Fruit fly (Drosophila melanogaster) whole organism, wandering third instar larva: ENCODE results near the gene SLC22A.

Experiments
- Abd-B ChIP-seq: fragments of >200 bp; optimal IDR thresholded peaks from 2 replicates; lab custom pipeline; 2017; ENCODE audit warnings: missing biosample characterization, missing genetic modification characterization
- CG32264 ChIP-seq: fragments of 200-800 bp; sonication (Bioruptor generic); optimal IDR thresholded peaks from 2 replicates; lab custom pipeline; 2016; ENCODE audit warnings: missing biosample characterization, missing genetic modification characterization
- CG9705 ChIP-seq: fragments of 200-800 bp; sonication (Bioruptor generic); optimal IDR thresholded peaks from 2 replicates; lab custom pipeline; 2018; ENCODE audit warnings: missing biosample characterization, mild to moderate bottlenecking, missing genetic modification characterization
- CrebA ChIP-seq: fragments of 200-800 bp; sonication (Bioruptor generic); optimal IDR thresholded peaks from 2 replicates; lab custom pipeline; 2016; ENCODE audit warnings: missing biosample characterization, mild to moderate bottlenecking, missing genetic modification characterization, borderline replicate concordance
- GATAd ChIP-seq: sonication (Bioruptor generic); optimal IDR thresholded peaks from 2 replicates; lab custom pipeline; 2016; ENCODE audit warnings: missing biosample characterization, missing genetic modification characterization
- HLH106 ChIP-seq: fragments of 200-800 bp; optimal IDR thresholded peaks from 3 replicates; lab custom pipeline; 2019; ENCODE audit warnings: missing biosample characterization, mild to moderate bottlenecking, missing genetic modification characterization, moderate library complexity
- Hr78 ChIP-seq: fragments of >200 bp; optimal IDR thresholded peaks from 2 replicates; lab custom pipeline; 2017; ENCODE audit warnings: missing biosample characterization, missing genetic modification characterization
- Hr83 ChIP-seq: fragments of 200-300 bp; sonication (Bioruptor generic); optimal IDR thresholded peaks from 2 replicates; lab custom pipeline; 2016; ENCODE audit warnings: missing biosample characterization, mild to moderate bottlenecking, missing genetic modification characterization, moderate library complexity; ENCODE audit not compliant: poor library complexity, severe bottlenecking
- Jra ChIP-seq: sonication (Bioruptor generic); optimal IDR thresholded peaks from 2 replicates; lab custom pipeline; 2016; ENCODE audit warnings: missing biosample characterization, missing genetic modification characterization
- Mio ChIP-seq: sonication (Bioruptor generic); optimal IDR thresholded peaks from 2 replicates; lab custom pipeline; 2016; ENCODE audit warnings: missing biosample characterization, missing genetic modification characterization
- Myc ChIP-seq: fragments of >200 bp; optimal IDR thresholded peaks from 2 replicates; lab custom pipeline; 2017
- N ChIP-seq: fragments of >200 bp; optimal IDR thresholded peaks from 2 replicates; lab custom pipeline; 2018; ENCODE audit warnings: missing biosample characterization, missing external identifiers, missing genetic modification characterization
- OdsH ChIP-seq: fragments of 200-800 bp; sonication (Bioruptor generic); optimal IDR thresholded peaks from 2 replicates; lab custom pipeline; 2016; ENCODE audit warnings: missing biosample characterization, mild to moderate bottlenecking, missing genetic modification characterization
- Rel ChIP-seq, 2 experiments: fragments of 200-800 bp; sonication (Bioruptor generic) in 1 of 2; optimal IDR thresholded peaks; 2 replicates in 1 of 2; 3 replicates in 1 of 2; lab custom pipeline; 2016 to 2019; ENCODE audit warnings: mild to moderate bottlenecking in 2 of 2, missing biosample characterization in 2 of 2, missing genetic modification characterization in 2 of 2, moderate library complexity in 1 of 2
- Vsx2 ChIP-seq: fragments of 200-300, 225-300 bp; sonication (Bioruptor generic); optimal IDR thresholded peaks from 2 replicates; lab custom pipeline; 2018; ENCODE audit warnings: missing biosample characterization, missing genetic modification characterization; ENCODE audit not compliant: partially characterized antibody
- dl ChIP-seq, 2 experiments: fragments of 175-275, 200-275 bp in 1 of 2; fragments of 200-275 bp in 1 of 2; sonication (Bioruptor generic); optimal IDR thresholded peaks; lab custom pipeline; 2018; ENCODE audit warnings: mild to moderate bottlenecking in 2 of 2, missing biosample characterization in 2 of 2, missing genetic modification characterization in 2 of 2, moderate library complexity in 2 of 2; ENCODE audit not compliant: partially characterized antibody in 2 of 2, insufficient read depth in 1 of 2
- dmrt93B ChIP-seq: fragments of 200-800 bp; sonication (Bioruptor generic); optimal IDR thresholded peaks from 2 replicates; lab custom pipeline; 2018; ENCODE audit warnings: missing biosample characterization, mild to moderate bottlenecking, missing genetic modification characterization
- dsf ChIP-seq: sonication (Bioruptor generic); optimal IDR thresholded peaks from 2 replicates; lab custom pipeline; 2016; ENCODE audit warnings: missing biosample characterization, missing genetic modification characterization, borderline replicate concordance
- foxo ChIP-seq, 2 experiments: fragments of 200-800 bp; sonication (Bioruptor generic); optimal IDR thresholded peaks; 2 replicates in 1 of 2; 3 replicates in 1 of 2; lab custom pipeline; 2016 to 2017; ENCODE audit warnings: missing biosample characterization in 2 of 2, missing genetic modification characterization in 2 of 2
- fru ChIP-seq: fragments of 200-800 bp; sonication (Bioruptor generic); optimal IDR thresholded peaks from 3 replicates; lab custom pipeline; 2016; ENCODE audit warnings: missing biosample characterization, mild to moderate bottlenecking, missing genetic modification characterization
- h ChIP-seq: fragments of 200-800 bp; sonication (Bioruptor generic); optimal IDR thresholded peaks from 3 replicates; lab custom pipeline; 2016; ENCODE audit warnings: missing biosample characterization, mild to moderate bottlenecking, missing genetic modification characterization
- lola ChIP-seq: fragments of >200 bp; optimal IDR thresholded peaks from 2 replicates; lab custom pipeline; 2017; ENCODE audit warnings: missing biosample characterization, missing genetic modification characterization
- psq ChIP-seq: fragments of 200-800 bp; sonication (Bioruptor generic); optimal IDR thresholded peaks from 3 replicates; lab custom pipeline; 2017; ENCODE audit warnings: missing biosample characterization, mild to moderate bottlenecking, missing genetic modification characterization, moderate library complexity
- rgr ChIP-seq: fragments of 200-800 bp; sonication (Bioruptor generic); optimal IDR thresholded peaks from 3 replicates; lab custom pipeline; 2016; ENCODE audit warnings: missing biosample characterization, mild to moderate bottlenecking, missing genetic modification characterization
- sv ChIP-seq: fragments of 200-800 bp; sonication (Bioruptor generic); optimal IDR thresholded peaks from 3 replicates; lab custom pipeline; 2016; ENCODE audit warnings: missing biosample characterization, missing genetic modification characterization
- tai ChIP-seq: sonication (Bioruptor generic); optimal IDR thresholded peaks from 2 replicates; lab custom pipeline; 2016; ENCODE audit warnings: missing biosample characterization, missing genetic modification characterization
- usp ChIP-seq: fragments of >200 bp; optimal IDR thresholded peaks from 2 replicates; lab custom pipeline; 2017; ENCODE audit warnings: missing biosample characterization, missing genetic modification characterization
- woc ChIP-seq: sonication (Bioruptor generic); optimal IDR thresholded peaks from 2 replicates; lab custom pipeline; 2016; ENCODE audit warnings: missing biosample characterization, mild to moderate bottlenecking, missing genetic modification characterization

The SLC22A gene

DNA sequence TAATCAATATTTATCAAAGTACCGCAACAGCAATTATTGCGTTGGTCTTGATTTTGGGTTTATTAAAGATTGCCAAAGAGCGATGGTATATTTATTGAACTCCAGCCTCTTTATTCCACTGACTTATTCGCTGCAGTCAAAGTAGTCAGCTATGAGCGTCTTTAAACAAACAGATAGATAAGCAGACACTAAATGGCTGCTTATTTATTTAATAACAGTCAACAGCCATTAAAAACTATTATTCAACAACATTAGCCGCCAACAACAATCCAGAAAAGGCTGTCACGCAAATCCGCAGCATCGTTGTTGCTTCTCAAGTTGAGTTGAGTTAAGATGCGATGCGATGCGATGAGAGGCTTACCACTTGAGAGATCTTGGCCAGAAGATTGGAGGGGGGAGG, 25.6 kb upstream of the SLC22A start:
- TF ChIP-seq Jra (GFP tag; lab: Kevin White, UChicago) (no peak), Vsx2 (no peak), sv (no peak), HLH106 (no peak), rgr (GFP tag; lab: Kevin White, UChicago) (no peak), dsf (GFP tag; lab: Kevin White, UChicago) (no peak), Abd-B (GFP tag; lab: Kevin White, UChicago) (no peak), CrebA (GFP tag; lab: Kevin White, UChicago) (no peak), OdsH (GFP tag; lab: Kevin White, UChicago) (no peak)

- TF ChIP-seq woc, result no peak
- TF ChIP-seq tai, result no peak
- TF ChIP-seq dl (GFP tag; optimal IDR thresholded peaks at IDR 0.05; lab: Kevin White, UChicago; ENCODE audit: insufficient read depth in 1 of 2, partially characterized antibody in 2 of 2), result no peak
- TF ChIP-seq Rel (GFP tag; optimal IDR thresholded peaks at IDR 0.05; lab: Kevin White, UChicago), result no peak
- TF ChIP-seq Rel (tag; optimal IDR thresholded peaks at IDR 0.05; lab: Kevin White, UChicago), result no peak
- no peak for TF ChIP-seq fru (GFP tag; lab: Kevin White, UChicago)
These were observed 15.9 kb upstream of the SLC22A start for dm6 chr3L:21918605-21919004.

- TF ChIP-seq Myc (lab: Kevin White, UChicago) (peak; percentile 28), N (peak; percentile 23), Mio (GFP tag; lab: Kevin White, UChicago) (no peak), Rel (GFP tag; optimal IDR thresholded peaks at IDR 0.05; lab: Kevin White, UChicago) (no peak), Rel (tag; optimal IDR thresholded peaks at IDR 0.05; lab: Kevin White, UChicago) (peak; percentile 65)
These were observed 4.3 kb upstream of the SLC22A start for dm6 chr3L:21930179-21930578.

dm6 chr3L:21936152-21936551, 1.6 kb downstream of the SLC22A start:
- TF ChIP-seq Rel (GFP tag; optimal IDR thresholded peaks at IDR 0.05; lab: Kevin White, UChicago) (no peak), Rel (tag; optimal IDR thresholded peaks at IDR 0.05; lab: Kevin White, UChicago) (no peak), foxo (GFP tag; optimal IDR thresholded peaks at IDR 0.05; lab: Kevin White, UChicago) (no peak), CrebA (GFP tag; lab: Kevin White, UChicago) (no peak), CG32264 (no peak), dl (GFP tag; optimal IDR thresholded peaks at IDR 0.05; lab: Kevin White, UChicago; ENCODE audit: insufficient read depth in 1 of 2, partially characterized antibody in 2 of 2) (no peak), HLH106 (no peak)

dm6 chr3L:21941615-21942259, 7.2 kb downstream of the SLC22A start, which contains the start of the genes PolH and CG14562:
TSS of gene PolH (minus strand) at chr3L:21941812.
TSS of gene CG14562 (plus strand) at chr3L:21942221.
- TF ChIP-seq dmrt93B (GFP tag; lab: Kevin White, UChicago), result no peak
- no peak for TF ChIP-seq Myc (lab: Kevin White, UChicago)
- no peak for TF ChIP-seq h (GFP tag; lab: Kevin White, UChicago)
- no peak for TF ChIP-seq lola
- TF ChIP-seq tai, result no peak
- no peak for TF ChIP-seq psq (GFP tag; lab: Kevin White, UChicago)
- no peak for TF ChIP-seq usp (GFP tag; lab: Kevin White, UChicago)

DNA sequence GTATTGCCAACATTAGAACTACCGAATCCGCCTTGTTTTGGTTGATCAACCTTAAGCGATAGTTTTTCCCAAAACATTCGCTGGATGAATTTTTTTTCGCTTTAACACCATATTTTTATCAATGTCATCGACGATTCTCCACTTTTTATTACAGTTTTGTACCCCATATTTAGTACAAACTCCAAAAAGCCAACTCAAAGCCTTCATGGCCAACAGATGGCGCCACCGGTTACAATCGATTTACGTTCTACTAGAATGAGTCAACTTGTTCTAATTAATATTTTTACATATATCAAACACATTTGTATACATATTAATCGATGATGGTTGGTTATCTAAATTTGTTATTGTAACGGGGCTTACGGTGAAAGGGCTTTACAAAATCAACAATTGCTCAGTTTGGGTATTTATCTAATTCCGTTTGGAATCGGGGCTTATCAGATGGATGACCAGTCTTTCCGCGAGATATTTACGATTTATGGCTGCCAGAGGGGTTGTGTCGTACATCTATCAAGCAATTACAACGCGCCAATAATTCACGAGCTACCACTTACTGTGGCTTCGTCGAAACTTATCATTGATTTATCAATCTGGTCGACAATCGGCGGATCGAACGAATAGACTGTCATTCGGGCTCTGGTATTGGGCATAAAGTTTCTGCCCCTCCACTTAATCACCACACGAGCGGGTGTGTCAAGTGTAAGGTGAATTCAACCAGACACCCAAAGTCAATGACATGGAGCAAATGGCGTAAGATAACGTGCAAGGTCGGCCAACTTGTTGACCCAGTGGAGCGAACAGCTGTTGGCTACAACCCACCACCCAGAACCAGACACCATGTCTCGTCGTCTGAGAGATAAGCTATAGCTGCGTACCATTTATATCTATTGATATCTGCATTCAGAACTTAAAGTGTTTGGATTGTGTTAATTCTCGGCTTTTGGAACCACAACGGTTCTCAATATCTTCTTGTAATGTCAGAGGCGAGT, 18.8 kb downstream of the SLC22A start:
- TF ChIP-seq Hr78 (GFP tag; lab: Kevin White, UChicago) (no peak), fru (GFP tag; lab: Kevin White, UChicago) (no peak), tai (no peak), Hr83 (GFP tag; lab: Kevin White, UChicago) (no peak), Jra (GFP tag; lab: Kevin White, UChicago) (no peak), dmrt93B (GFP tag; lab: Kevin White, UChicago) (no peak), dl (GFP tag; optimal IDR thresholded peaks at IDR 0.05; lab: Kevin White, UChicago; ENCODE audit: insufficient read depth in 1 of 2, partially characterized antibody in 2 of 2) (no peak), Rel (GFP tag; optimal IDR thresholded peaks at IDR 0.05; lab: Kevin White, UChicago) (no peak), Rel (tag; optimal IDR thresholded peaks at IDR 0.05; lab: Kevin White, UChicago) (no peak), usp (GFP tag; lab: Kevin White, UChicago) (no peak), Vsx2 (no peak), GATAd (GFP tag; lab: Kevin White, UChicago) (no peak), CG9705 (no peak), HLH106 (no peak), Myc (lab: Kevin White, UChicago) (no peak)
- TF ChIP-seq, all 38 proteins: peak for 0
